Worm (Caenorhabditis elegans): ENCODE data around the gene rpn-5.

Gene rpn-5

DNA sequence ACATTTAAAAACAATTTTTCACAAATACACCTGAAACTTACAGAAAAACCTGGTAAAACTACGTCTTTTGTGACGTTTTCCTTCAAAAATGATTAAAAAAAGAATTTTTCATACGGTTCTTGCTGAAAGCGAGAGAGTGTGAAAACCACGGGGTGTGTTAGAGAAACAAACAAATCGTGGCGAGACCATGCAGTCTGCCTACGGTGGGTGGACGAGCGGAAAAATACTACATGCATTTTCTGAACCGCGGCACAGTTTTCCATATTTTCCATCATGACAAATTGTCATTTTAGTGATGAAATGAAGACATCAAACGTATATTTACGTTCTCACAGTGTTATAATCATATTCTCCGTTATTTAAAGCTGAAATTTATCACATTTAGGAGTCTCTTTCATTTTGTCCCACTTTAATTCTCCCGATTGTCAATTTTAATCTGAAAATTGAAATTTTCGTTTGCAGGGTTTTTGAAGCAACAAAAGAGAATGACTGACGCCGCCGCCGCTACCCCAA, 8.2 kb upstream of the rpn-5 start, which contains the start of the genes F10G7.9 and tsn-1:
Gene F10G7.9, minus strand, starts transcription at position 127 of the 513 bp plus-strand sequence.
Gene tsn-1, plus strand, starts transcription at position 463 of the 513 bp plus-strand sequence.
- peak; percentile 82 for TF ChIP-seq lin-15B (tag; optimal IDR thresholded peaks at IDR 0.05)
- TF ChIP-seq sea-2 (GFP tag; optimal IDR thresholded peaks at IDR 0.05), result no peak
- no peak for TF ChIP-seq fkh-10 (GFP tag; optimal IDR thresholded peaks at IDR 0.05)
- peak; percentile 83 for TF ChIP-seq lsy-12 (tag; optimal IDR thresholded peaks at IDR 0.05)
- no peak for TF ChIP-seq nhr-11 (tag; optimal IDR thresholded peaks at IDR 0.05)
- TF ChIP-seq daf-12 (tag; optimal IDR thresholded peaks at IDR 0.05), result no peak
- TF ChIP-seq nhr-67 (tag; optimal IDR thresholded peaks at IDR 0.05), result no peak
- no peak for TF ChIP-seq mdl-1 (tag; optimal IDR thresholded peaks at IDR 0.05)
- TF ChIP-seq pqm-1 (tag; optimal IDR thresholded peaks at IDR 0.05), result peak; percentile 48
- no peak for TF ChIP-seq nhr-237 (tag; optimal IDR thresholded peaks at IDR 0.05)
- no peak for TF ChIP-seq egl-27 (tag; optimal IDR thresholded peaks at IDR 0.05)
- no peak for TF ChIP-seq mml-1 (tag; optimal IDR thresholded peaks at IDR 0.05)
- TF ChIP-seq ztf-11 (tag; optimal IDR thresholded peaks at IDR 0.05), result no peak
- TF ChIP-seq lin-39 (tag; optimal IDR thresholded peaks at IDR 0.05), result no peak
- no peak for TF ChIP-seq aly-2 (tag; optimal IDR thresholded peaks at IDR 0.05)
- TF ChIP-seq unc-62 (GFP tag; optimal IDR thresholded peaks at IDR 0.05), result no peak
- TF ChIP-seq elt-2 (tag; optimal IDR thresholded peaks at IDR 0.05), result peak; percentile 68
- TF ChIP-seq egl-5 (tag; optimal IDR thresholded peaks at IDR 0.05), result no peak
- TF ChIP-seq ztf-4 (tag; optimal IDR thresholded peaks at IDR 0.05), result no peak
- no peak for TF ChIP-seq elt-3 (tag; optimal IDR thresholded peaks at IDR 0.05)
- no peak for TF ChIP-seq nhr-28 (tag; optimal IDR thresholded peaks at IDR 0.05)
- no peak for TF ChIP-seq fkh-2 (tag; optimal IDR thresholded peaks at IDR 0.05)
- no peak for TF ChIP-seq ceh-16 (tag; optimal IDR thresholded peaks at IDR 0.05)
- no peak for TF ChIP-seq snpc-4 (tag; optimal IDR thresholded peaks at IDR 0.05)
- TF ChIP-seq ceh-28 (tag; optimal IDR thresholded peaks at IDR 0.05), result peak; percentile 36
- TF ChIP-seq eor-1 (tag; optimal IDR thresholded peaks at IDR 0.05), result no peak
- TF ChIP-seq zag-1 (tag; optimal IDR thresholded peaks at IDR 0.05), result no peak
- TF ChIP-seq jun-1 (tag; optimal IDR thresholded peaks at IDR 0.05), result no peak
- peak; percentile 61 for TF ChIP-seq hmg-11 (tag; optimal IDR thresholded peaks at IDR 0.05)
- TF ChIP-seq ceh-82 (tag; optimal IDR thresholded peaks at IDR 0.05), result no peak
- no peak for TF ChIP-seq nhr-77 (tag; optimal IDR thresholded peaks at IDR 0.05)
- TF ChIP-seq skn-1 (tag; optimal IDR thresholded peaks at IDR 0.05), result peak; percentile 75
- TF ChIP-seq pha-4 (tag; optimal IDR thresholded peaks at IDR 0.05), result peak; percentile 77
- no peak for TF ChIP-seq nhr-12 (tag; optimal IDR thresholded peaks at IDR 0.05)
- no peak for TF ChIP-seq unc-39 (tag; optimal IDR thresholded peaks at IDR 0.05)
- TF ChIP-seq elt-1 (tag; optimal IDR thresholded peaks at IDR 0.05), result no peak
- TF ChIP-seq R02D3.7 (tag; optimal IDR thresholded peaks at IDR 0.05), result no peak
- peak; percentile 92 for TF ChIP-seq nfya-1 (tag; optimal IDR thresholded peaks at IDR 0.05; ENCODE audit: insufficient read depth)
- TF ChIP-seq nhr-25 (tag; optimal IDR thresholded peaks at IDR 0.05), result peak; percentile 81
- TF ChIP-seq nhr-23 (tag; optimal IDR thresholded peaks at IDR 0.05), result peak; percentile 63
- TF ChIP-seq nhr-43 (tag; optimal IDR thresholded peaks at IDR 0.05; ENCODE audit: poor library complexity, severe bottlenecking), result peak; percentile 29
- no peak for TF ChIP-seq nhr-76 (tag; optimal IDR thresholded peaks at IDR 0.05)
- no peak for TF ChIP-seq tbx-2 (tag; optimal IDR thresholded peaks at IDR 0.05)
- TF ChIP-seq ceh-9 (tag; optimal IDR thresholded peaks at IDR 0.05), result no peak
- no peak for TF ChIP-seq ama-1 (optimal IDR thresholded peaks at IDR 0.05)
- no peak for TF ChIP-seq ZK546.5 (tag; optimal IDR thresholded peaks at IDR 0.05)
- TF ChIP-seq fos-1 (tag; optimal IDR thresholded peaks at IDR 0.05), result no peak
